Worm (Caenorhabditis elegans) whole organism, L2 larva: ENCODE results near the gene lin-14.

Source experiments
- alr-1 ChIP-seq: fragments of 150-350 bp; optimal IDR thresholded peaks from 2 replicates; lab custom pipeline; 2014; ENCODE audit warnings: missing biosample characterization, missing genetic modification characterization
- ceh-82 ChIP-seq: fragments of 150-350 bp; optimal IDR thresholded peaks from 2 replicates; lab custom pipeline; 2014; ENCODE audit warnings: missing biosample characterization, missing genetic modification characterization
- egl-27 ChIP-seq: sonication (generic microtip); optimal IDR thresholded peaks from 3 replicates; lab custom pipeline; 2017; ENCODE audit warnings: missing biosample characterization, missing genetic modification reagents, missing genetic modification characterization
- fos-1 ChIP-seq: fragments of 150-350 bp; optimal IDR thresholded peaks from 2 replicates; lab custom pipeline; 2014; ENCODE audit warnings: missing biosample characterization, missing genetic modification characterization
- lin-39 ChIP-seq: fragments of 150-350 bp; optimal IDR thresholded peaks from 2 replicates; lab custom pipeline; 2014; ENCODE audit warnings: missing biosample characterization, missing genetic modification reagents, missing genetic modification characterization
- mdl-1 ChIP-seq, 2 experiments: fragments of 150-350 bp in 1 of 2; sonication (generic microtip) in 1 of 2; optimal IDR thresholded peaks; 2 replicates each; lab custom pipeline; 2017; ENCODE audit warnings: missing biosample characterization in 2 of 2, missing genetic modification characterization in 2 of 2
- nhr-237 ChIP-seq: fragments of 150-350 bp; optimal IDR thresholded peaks from 2 replicates; lab custom pipeline; 2014; ENCODE audit warnings: missing biosample characterization, missing genetic modification characterization
- nhr-25 ChIP-seq: fragments of 150-350 bp; sonication (generic microtip); optimal IDR thresholded peaks from 3 replicates; lab custom pipeline; 2014; ENCODE audit warnings: missing biosample characterization, missing genetic modification characterization
- snpc-4 ChIP-seq: fragments of 150-350 bp; optimal IDR thresholded peaks from 2 replicates; lab custom pipeline; 2014; ENCODE audit warnings: missing biosample characterization, missing genetic modification characterization
- unc-62 ChIP-seq: fragments of 150-350 bp; optimal IDR thresholded peaks from 2 replicates; lab custom pipeline; 2014; ENCODE audit warnings: missing biosample characterization, missing genetic modification reagents, missing genetic modification characterization
- zag-1 ChIP-seq: fragments of 150-350 bp; optimal IDR thresholded peaks from 2 replicates; lab custom pipeline; 2014; ENCODE audit warnings: missing biosample characterization, missing genetic modification characterization
- ztf-11 ChIP-seq: sonication (generic microtip); optimal IDR thresholded peaks from 2 replicates; lab custom pipeline; 2017; ENCODE audit warnings: missing biosample characterization, missing genetic modification characterization

DNA sequence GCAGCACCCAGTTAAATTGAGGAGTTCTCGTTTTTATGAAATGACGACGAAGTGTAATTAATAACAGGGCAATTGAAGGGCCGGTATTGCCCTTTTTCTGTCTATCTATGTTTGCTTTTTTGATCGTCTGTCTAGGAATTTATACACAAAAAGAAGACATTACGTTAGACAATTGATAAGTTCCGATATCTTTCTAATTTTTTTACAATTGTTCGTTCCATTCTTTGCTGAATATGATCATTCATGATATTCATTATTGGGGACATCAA is 16.4 kb downstream of the lin-14 start:
- TF ChIP-seq zag-1 (tag; lab: Kevin White, UChicago) (no peak), snpc-4 (tag; lab: Kevin White, UChicago) (no peak), ztf-11 (no peak), mdl-1 (tag; optimal IDR thresholded peaks at IDR 0.05; lab: Kevin White, UChicago) (no peak), ceh-82 (tag; lab: Kevin White, UChicago) (no peak), alr-1 (tag; lab: Kevin White, UChicago) (no peak), egl-27 (tag; lab: Kevin White, UChicago) (no peak), nhr-237 (tag; lab: Kevin White, UChicago) (no peak), nhr-25 (tag; lab: Kevin White, UChicago) (peak; percentile 7), fos-1 (tag; lab: Kevin White, UChicago) (peak; percentile 17), lin-39 (tag; lab: Kevin White, UChicago) (no peak), unc-62 (no peak)
